Worm (Caenorhabditis elegans) whole organism, L2 larva: Measurements from ENCODE around the gene oac-4.

ENCODE experiments used
- F13H6.1 ChIP-seq: sonication (generic microtip); optimal IDR thresholded peaks from 2 replicates; lab custom pipeline; 2016; ENCODE audit warnings: missing genetic modification characterization, missing compliant biosample characterization
- R02D3.7 ChIP-seq: fragments of 150-350 bp; optimal IDR thresholded peaks from 2 replicates; lab custom pipeline; 2014; ENCODE audit warnings: missing biosample characterization, missing genetic modification characterization
- Y55F3AM.14 ChIP-seq: fragments of 200-800 bp; sonication (Bioruptor generic); optimal IDR thresholded peaks from 2 replicates; lab custom pipeline; 2018; ENCODE audit warnings: mild to moderate bottlenecking, missing genetic modification characterization, missing compliant biosample characterization
- ZK546.5 ChIP-seq: sonication (generic microtip); optimal IDR thresholded peaks from 2 replicates; lab custom pipeline; 2017; ENCODE audit warnings: missing biosample characterization, missing genetic modification characterization
- alr-1 ChIP-seq: fragments of 150-350 bp; optimal IDR thresholded peaks from 2 replicates; lab custom pipeline; 2014; ENCODE audit warnings: missing biosample characterization, missing genetic modification characterization
- aly-2 ChIP-seq: fragments of 150-350 bp; optimal IDR thresholded peaks from 2 replicates; lab custom pipeline; 2014; ENCODE audit warnings: missing biosample characterization, missing genetic modification characterization
- ama-1 ChIP-seq: fragments of 150-350 bp; optimal IDR thresholded peaks from 2 replicates; lab custom pipeline; 2018; ENCODE audit warnings: inconsistent platforms
- ceh-16 ChIP-seq: fragments of 150-350 bp; optimal IDR thresholded peaks from 2 replicates; lab custom pipeline; 2014; ENCODE audit warnings: missing biosample characterization, missing genetic modification characterization
- crh-2 ChIP-seq: sonication (generic microtip); optimal IDR thresholded peaks from 2 replicates; lab custom pipeline; 2017; ENCODE audit warnings: missing biosample characterization, missing genetic modification characterization
- egl-27 ChIP-seq: sonication (generic microtip); optimal IDR thresholded peaks from 3 replicates; lab custom pipeline; 2017; ENCODE audit warnings: missing biosample characterization, missing genetic modification reagents, missing genetic modification characterization
- elt-1 ChIP-seq: fragments of 150-350 bp; optimal IDR thresholded peaks from 2 replicates; lab custom pipeline; 2014; ENCODE audit warnings: missing biosample characterization, missing genetic modification characterization
- elt-3 ChIP-seq: sonication (generic microtip); optimal IDR thresholded peaks from 2 replicates; lab custom pipeline; 2017; ENCODE audit warnings: missing biosample characterization, missing genetic modification characterization
- gmeb-1 ChIP-seq: fragments of 150-350 bp; optimal IDR thresholded peaks from 2 replicates; lab custom pipeline; 2014; ENCODE audit warnings: missing biosample characterization, missing genetic modification characterization
- lin-11 ChIP-seq: fragments of 150-350 bp; sonication (generic microtip); optimal IDR thresholded peaks from 2 replicates; lab custom pipeline; 2014; ENCODE audit warnings: missing biosample characterization, missing genetic modification characterization, inconsistent platforms, mixed read lengths
- lin-13 ChIP-seq: fragments of 150-350 bp; optimal IDR thresholded peaks from 2 replicates; lab custom pipeline; 2014; ENCODE audit warnings: missing biosample characterization, missing genetic modification reagents, missing genetic modification characterization
- lin-39 ChIP-seq: fragments of 150-350 bp; optimal IDR thresholded peaks from 2 replicates; lab custom pipeline; 2014; ENCODE audit warnings: missing biosample characterization, missing genetic modification reagents, missing genetic modification characterization
- lsy-2 ChIP-seq, 2 experiments: fragments of 150-350 bp in 1 of 2; sonication (generic microtip) in 1 of 2; optimal IDR thresholded peaks; 2 replicates each; lab custom pipeline; 2014 to 2017; ENCODE audit warnings: missing biosample characterization in 2 of 2, missing genetic modification characterization in 2 of 2
- mab-5 ChIP-seq: fragments of 150-350 bp; optimal IDR thresholded peaks from 2 replicates; lab custom pipeline; 2014; ENCODE audit warnings: missing biosample characterization, missing genetic modification characterization
- mdl-1 ChIP-seq, 2 experiments: fragments of 150-350 bp in 1 of 2; sonication (generic microtip) in 1 of 2; optimal IDR thresholded peaks; 2 replicates each; lab custom pipeline; 2017; ENCODE audit warnings: missing biosample characterization in 2 of 2, missing genetic modification characterization in 2 of 2
- nhr-10 ChIP-seq: sonication (generic microtip); optimal IDR thresholded peaks from 2 replicates; lab custom pipeline; 2017; ENCODE audit warnings: missing biosample characterization, missing genetic modification characterization
- nhr-11 ChIP-seq: fragments of 150-350 bp; optimal IDR thresholded peaks from 2 replicates; lab custom pipeline; 2014; ENCODE audit warnings: missing biosample characterization, missing genetic modification characterization
- nhr-12 ChIP-seq: fragments of 150-350 bp; optimal IDR thresholded peaks from 2 replicates; lab custom pipeline; 2014; ENCODE audit warnings: missing biosample characterization, missing genetic modification characterization
- nhr-129 ChIP-seq: fragments of 150-350 bp; optimal IDR thresholded peaks from 2 replicates; lab custom pipeline; 2014; ENCODE audit warnings: missing biosample characterization, missing genetic modification characterization
- nhr-21 ChIP-seq: fragments of 150-350 bp; optimal IDR thresholded peaks from 2 replicates; lab custom pipeline; 2014; ENCODE audit warnings: missing biosample characterization, missing genetic modification characterization
- nhr-23 ChIP-seq: fragments of 150-350 bp; optimal IDR thresholded peaks from 2 replicates; lab custom pipeline; 2014; ENCODE audit warnings: missing biosample characterization, missing genetic modification reagents, missing genetic modification characterization
- nhr-237 ChIP-seq: fragments of 150-350 bp; optimal IDR thresholded peaks from 2 replicates; lab custom pipeline; 2014; ENCODE audit warnings: missing biosample characterization, missing genetic modification characterization
- nhr-6 ChIP-seq: fragments of 150-350 bp; optimal IDR thresholded peaks from 2 replicates; lab custom pipeline; 2014; ENCODE audit warnings: missing biosample characterization, missing genetic modification characterization
- nhr-77 ChIP-seq: fragments of 150-350 bp; optimal IDR thresholded peaks from 2 replicates; lab custom pipeline; 2014; ENCODE audit warnings: missing biosample characterization, missing genetic modification characterization
- peb-1 ChIP-seq: fragments of 150-350 bp; optimal IDR thresholded peaks from 2 replicates; lab custom pipeline; 2014; ENCODE audit warnings: missing biosample characterization, missing genetic modification characterization
- sem-4 ChIP-seq: fragments of 150-350 bp; optimal IDR thresholded peaks from 2 replicates; lab custom pipeline; 2014; ENCODE audit warnings: missing biosample characterization, missing genetic modification reagents, missing genetic modification characterization
- skn-1 ChIP-seq: sonication (generic microtip); optimal IDR thresholded peaks from 2 replicates; lab custom pipeline; 2017; ENCODE audit warnings: missing biosample characterization, missing genetic modification characterization
- snpc-4 ChIP-seq: fragments of 150-350 bp; optimal IDR thresholded peaks from 2 replicates; lab custom pipeline; 2014; ENCODE audit warnings: missing biosample characterization, missing genetic modification characterization
- unc-39 ChIP-seq: fragments of 150-350 bp; optimal IDR thresholded peaks from 2 replicates; lab custom pipeline; 2014; ENCODE audit warnings: missing biosample characterization, missing genetic modification characterization
- unc-55 ChIP-seq: fragments of 150-350 bp; sonication (generic microtip); optimal IDR thresholded peaks from 3 replicates; lab custom pipeline; 2014; ENCODE audit warnings: missing biosample characterization, missing genetic modification reagents, missing genetic modification characterization
- unc-62 ChIP-seq: fragments of 150-350 bp; optimal IDR thresholded peaks from 2 replicates; lab custom pipeline; 2014; ENCODE audit warnings: missing biosample characterization, missing genetic modification reagents, missing genetic modification characterization
- zag-1 ChIP-seq: fragments of 150-350 bp; optimal IDR thresholded peaks from 2 replicates; lab custom pipeline; 2014; ENCODE audit warnings: missing biosample characterization, missing genetic modification characterization
- ztf-1 ChIP-seq: fragments of 200-800 bp; sonication (Bioruptor generic); conservative IDR thresholded peaks from 2 replicates; pipeline ENCODE4 v1.3.6; 2022; ENCODE audit warnings: missing genetic modification characterization, missing compliant biosample characterization
- ztf-4 ChIP-seq: fragments of 150-350 bp; optimal IDR thresholded peaks from 2 replicates; lab custom pipeline; 2014; ENCODE audit warnings: missing biosample characterization, missing genetic modification characterization

Gene oac-4

ce11 chrII:3850655-3851054 is 14.8 kb upstream of the oac-4 start, which contains the start of gene nhr-72:
Gene nhr-72 (minus strand): TSS chrII:3850755.
- TF ChIP-seq gmeb-1 (tag; lab: Kevin White, UChicago) (no peak), elt-3 (tag; lab: Kevin White, UChicago) (no peak), zag-1 (tag; lab: Kevin White, UChicago) (no peak), lin-13 (GFP tag; lab: Kevin White, UChicago) (no peak), ztf-1 (GFP tag; lab: Robert Waterston, UW) (no peak), unc-39 (tag; lab: Kevin White, UChicago) (no peak), egl-27 (tag; lab: Kevin White, UChicago) (no peak), skn-1 (tag; lab: Kevin White, UChicago) (no peak), F13H6.1 (no peak), nhr-23 (tag; lab: Kevin White, UChicago) (no peak), nhr-6 (tag; lab: Kevin White, UChicago) (no peak), nhr-12 (no peak), unc-62 (GFP tag; lab: Kevin White, UChicago) (no peak), ztf-4 (no peak)

- TF ChIP-seq snpc-4 (tag; lab: Kevin White, UChicago) (no peak), nhr-21 (no peak), ZK546.5 (no peak), mdl-1 (tag; optimal IDR thresholded peaks at IDR 0.05; lab: Kevin White, UChicago) (no peak), elt-3 (tag; lab: Kevin White, UChicago) (no peak), nhr-23 (tag; lab: Kevin White, UChicago) (no peak), aly-2 (no peak), lin-39 (tag; lab: Kevin White, UChicago) (no peak), crh-2 (tag; lab: Kevin White, UChicago) (no peak), lsy-2 (tag; optimal IDR thresholded peaks at IDR 0.05; lab: Kevin White, UChicago) (no peak), egl-27 (tag; lab: Kevin White, UChicago) (no peak)
Measured at ce11 chrII:3846028-3846427, 10.2 kb upstream of the oac-4 start, which contains the start of gene C17A2.2. Gene C17A2.2 (plus strand): TSS chrII:3846328.

ce11 chrII:3843305-3843704 is 7.5 kb upstream of the oac-4 start, which contains the start of the genes C17A2.7 and C17A2.3:
Gene C17A2.7 (minus strand): TSS chrII:3843405.
Gene C17A2.3 (plus strand): TSS chrII:3843609.
- TF ChIP-seq lsy-2 (tag; optimal IDR thresholded peaks at IDR 0.05; lab: Kevin White, UChicago) (no peak), ama-1 (lab: Kevin White, UChicago) (no peak), R02D3.7 (tag; lab: Kevin White, UChicago) (no peak), lin-13 (GFP tag; lab: Kevin White, UChicago) (no peak), snpc-4 (tag; lab: Kevin White, UChicago) (no peak), nhr-237 (tag; lab: Kevin White, UChicago) (no peak), nhr-21 (no peak), gmeb-1 (tag; lab: Kevin White, UChicago) (no peak), elt-3 (tag; lab: Kevin White, UChicago) (no peak), sem-4 (tag; lab: Kevin White, UChicago) (no peak), ztf-4 (no peak), elt-1 (tag; lab: Kevin White, UChicago) (no peak), nhr-12 (no peak), lin-11 (no peak), skn-1 (tag; lab: Kevin White, UChicago) (no peak), ceh-16 (no peak)

ce11 chrII:3839562-3839961 is 3.7 kb upstream of the oac-4 start, which contains the start of gene C17A2.4:
Gene C17A2.4 (plus strand): TSS chrII:3839862.
- TF ChIP-seq ceh-16 = no peak
- no peak for TF ChIP-seq nhr-129 (tag; lab: Kevin White, UChicago)
- TF ChIP-seq mab-5 (tag; lab: Kevin White, UChicago) = no peak
- no peak for TF ChIP-seq sem-4 (tag; lab: Kevin White, UChicago)
- no peak for TF ChIP-seq peb-1 (tag; lab: Kevin White, UChicago)
- TF ChIP-seq nhr-21 = no peak
- no peak for TF ChIP-seq elt-1 (tag; lab: Kevin White, UChicago)
- TF ChIP-seq unc-55 (GFP tag; lab: Kevin White, UChicago) = no peak
- TF ChIP-seq nhr-10 (tag; lab: Kevin White, UChicago) = no peak
- no peak for TF ChIP-seq alr-1 (tag; lab: Kevin White, UChicago)

- no peak for TF ChIP-seq alr-1 (tag; lab: Kevin White, UChicago)
- no peak for TF ChIP-seq nhr-6 (tag; lab: Kevin White, UChicago)
- TF ChIP-seq nhr-11 (tag; lab: Kevin White, UChicago) = no peak
- TF ChIP-seq mab-5 (tag; lab: Kevin White, UChicago) = no peak
- TF ChIP-seq ceh-16 = no peak
- no peak for TF ChIP-seq R02D3.7 (tag; lab: Kevin White, UChicago)
- no peak for TF ChIP-seq Y55F3AM.14
- TF ChIP-seq ama-1 (lab: Kevin White, UChicago) = no peak
- no peak for TF ChIP-seq snpc-4 (tag; lab: Kevin White, UChicago)
- TF ChIP-seq nhr-77 (tag; lab: Kevin White, UChicago) = no peak
- TF ChIP-seq elt-3 (tag; lab: Kevin White, UChicago) = no peak
Measured at ce11 chrII:3832383-3832782, 3.4 kb downstream of the oac-4 start, which contains the start of gene F54D10.9. Gene F54D10.9 (minus strand): TSS chrII:3832483.
